Worm (Caenorhabditis elegans) whole organism, late embryonic: Measurements from ENCODE around the gene C46C11.4.

Experiments
- ceh-18 ChIP-seq: sonication (generic microtip); optimal IDR thresholded peaks from 2 replicates; lab custom pipeline; 2016; ENCODE audit warnings: missing genetic modification characterization, missing compliant biosample characterization
- ceh-2 ChIP-seq: sonication (generic microtip); optimal IDR thresholded peaks from 2 replicates; lab custom pipeline; 2016; ENCODE audit warnings: missing genotype, missing genetic modification characterization, missing compliant biosample characterization
- ceh-34 ChIP-seq: sonication (generic microtip); optimal IDR thresholded peaks from 2 replicates; lab custom pipeline; 2016; ENCODE audit warnings: mild to moderate bottlenecking, missing genetic modification characterization, missing compliant biosample characterization
- ceh-6 ChIP-seq: fragments of 200-800 bp; sonication (Bioruptor generic); optimal IDR thresholded peaks from 2 replicates; lab custom pipeline; 2018; ENCODE audit warnings: mild to moderate bottlenecking, missing genetic modification characterization, missing compliant biosample characterization
- dmd-4 ChIP-seq: sonication (generic microtip); optimal IDR thresholded peaks from 2 replicates; lab custom pipeline; 2016; ENCODE audit warnings: borderline replicate concordance, missing genetic modification characterization, missing compliant biosample characterization
- elt-4 ChIP-seq: sonication (generic microtip); optimal IDR thresholded peaks from 2 replicates; lab custom pipeline; 2016; ENCODE audit warnings: missing genetic modification characterization, missing compliant biosample characterization
- hlh-13 ChIP-seq: fragments of 200-800 bp; sonication (Bioruptor generic); optimal IDR thresholded peaks from 2 replicates; lab custom pipeline; 2018; ENCODE audit warnings: mild to moderate bottlenecking, missing genetic modification characterization, missing compliant biosample characterization
- hlh-6 ChIP-seq: sonication (generic microtip); optimal IDR thresholded peaks from 2 replicates; lab custom pipeline; 2016; ENCODE audit warnings: missing genotype, missing genetic modification characterization, missing compliant biosample characterization
- madf-2 ChIP-seq: sonication (generic microtip); optimal IDR thresholded peaks from 2 replicates; lab custom pipeline; 2017; ENCODE audit warnings: missing genetic modification characterization, missing compliant biosample characterization
- nfya-1 ChIP-seq: sonication (generic microtip); optimal IDR thresholded peaks from 2 replicates; lab custom pipeline; 2017; ENCODE audit warnings: missing genetic modification characterization, mild to moderate bottlenecking, missing compliant biosample characterization, antibody characterized with exemption, moderate library complexity
- odd-2 ChIP-seq: sonication (generic microtip); optimal IDR thresholded peaks from 2 replicates; lab custom pipeline; 2017; ENCODE audit warnings: antibody characterized with exemption, mild to moderate bottlenecking, missing genetic modification characterization, missing compliant biosample characterization
- pha-4 ChIP-seq: fragments of 150-350 bp; optimal IDR thresholded peaks from 2 replicates; lab custom pipeline; 2018; ENCODE audit warnings: missing biosample characterization, missing genetic modification reagents, missing genetic modification characterization

- TF ChIP-seq elt-4 (tag; lab: Kevin White, UChicago) (no peak), ceh-18 (tag; lab: Kevin White, UChicago) (no peak), madf-2 (no peak), ceh-2 (tag; lab: Kevin White, UChicago) (no peak), odd-2 (tag; lab: Kevin White, UChicago) (no peak), nfya-1 (tag; lab: Kevin White, UChicago) (no peak), ceh-6 (no peak), ceh-34 (tag; lab: Kevin White, UChicago) (no peak), dmd-4 (tag; lab: Kevin White, UChicago) (no peak), hlh-6 (tag; lab: Kevin White, UChicago) (no peak), pha-4 (tag; lab: Kevin White, UChicago) (no peak), hlh-13 (GFP tag; lab: Kevin White, UChicago) (no peak)
Observed at ce11 chrX:4657577-4657976, 10.6 kb upstream of the C46C11.4 start.
